Fruit fly (Drosophila melanogaster) whole organism, embryonic: ENCODE results near the gene CG6149.

Experiments
- BEAF-32 ChIP-seq: fragments of 200-800 bp; sonication (Bioruptor generic); optimal IDR thresholded peaks from 3 replicates; lab custom pipeline; 2017; ENCODE audit warnings: missing biosample characterization, missing genetic modification characterization, mild to moderate bottlenecking, moderate library complexity, missing genetic modification reagents
- C15 ChIP-seq: fragments of 200-800 bp; sonication (Bioruptor generic); IDR thresholded peaks from 3 replicates; pipeline ENCODE4 v1.3.6; 2022; ENCODE audit warnings: missing biosample characterization, missing genetic modification characterization
- CG11696 ChIP-seq: fragments of 200-800 bp; sonication (Bioruptor generic); IDR thresholded peaks from 2 replicates; pipeline ENCODE4 v1.3.6; 2022; ENCODE audit warnings: missing biosample characterization, missing genetic modification characterization
- CG12071 ChIP-seq: fragments of 200-800 bp; sonication (Bioruptor generic); optimal IDR thresholded peaks from 3 replicates; lab custom pipeline; 2018; ENCODE audit warnings: missing biosample characterization, mild to moderate bottlenecking, missing genetic modification characterization
- CG12942 ChIP-seq: fragments of 200-800 bp; sonication (Bioruptor generic); optimal IDR thresholded peaks from 3 replicates; lab custom pipeline; 2016; ENCODE audit warnings: missing biosample characterization, missing genetic modification characterization
- CG14667 ChIP-seq: fragments of 200-800 bp; sonication (Bioruptor generic); IDR thresholded peaks from 2 replicates; pipeline ENCODE4 v1.3.6; 2022; ENCODE audit warnings: missing biosample characterization, missing genetic modification characterization
- CG17829 ChIP-seq: fragments of 200-800 bp; optimal IDR thresholded peaks from 2 replicates; lab custom pipeline; 2019; ENCODE audit warnings: missing biosample characterization, mild to moderate bottlenecking, missing genetic modification characterization, moderate library complexity
- CG2116 ChIP-seq: fragments of 200-800 bp; sonication (Bioruptor generic); optimal IDR thresholded peaks from 3 replicates; lab custom pipeline; 2018; ENCODE audit warnings: missing biosample characterization, mild to moderate bottlenecking, missing genetic modification characterization
- CG32772 ChIP-seq: fragments of 200-800 bp; sonication (Bioruptor generic); IDR thresholded peaks from 2 replicates; pipeline ENCODE4 v1.3.6; 2022; ENCODE audit warnings: missing biosample characterization, missing genetic modification characterization
- CG3407 ChIP-seq: fragments of 200-800 bp; sonication (Bioruptor generic); optimal IDR thresholded peaks from 2 replicates; lab custom pipeline; 2018; ENCODE audit warnings: missing biosample characterization, mild to moderate bottlenecking, missing genetic modification characterization
- CG34422 ChIP-seq: fragments of 200-800 bp; sonication (Bioruptor generic); IDR thresholded peaks from 3 replicates; pipeline ENCODE4 v1.3.6; 2022; ENCODE audit warnings: missing biosample characterization, missing genetic modification characterization
- CG4820 ChIP-seq: fragments of 200-800 bp; sonication (Bioruptor generic); optimal IDR thresholded peaks from 3 replicates; lab custom pipeline; 2016; ENCODE audit warnings: missing biosample characterization, missing genetic modification characterization
- CG6765 ChIP-seq: fragments of 200-800 bp; sonication (Bioruptor generic); optimal IDR thresholded peaks from 3 replicates; lab custom pipeline; 2017; ENCODE audit warnings: missing biosample characterization, mild to moderate bottlenecking, missing genetic modification characterization
- CG7786 ChIP-seq: fragments of 200-800 bp; sonication (Bioruptor generic); optimal IDR thresholded peaks from 2 replicates; lab custom pipeline; 2016; ENCODE audit warnings: missing biosample characterization, missing genetic modification characterization
- CG7987 ChIP-seq: fragments of 200-800 bp; sonication (Bioruptor generic); optimal IDR thresholded peaks from 2 replicates; lab custom pipeline; 2018; ENCODE audit warnings: missing biosample characterization, mild to moderate bottlenecking, missing genetic modification characterization, moderate library complexity
- CG9609 ChIP-seq: fragments of 200-800 bp; sonication (Bioruptor generic); optimal IDR thresholded peaks from 3 replicates; lab custom pipeline; 2016; ENCODE audit warnings: missing biosample characterization, missing genetic modification characterization
- D19A ChIP-seq: fragments of 200-800 bp; optimal IDR thresholded peaks from 3 replicates; lab custom pipeline; 2019; ENCODE audit warnings: missing biosample characterization, mild to moderate bottlenecking, missing genetic modification characterization, moderate library complexity
- Dbx ChIP-seq: fragments of 200-800 bp; sonication (Bioruptor generic); IDR thresholded peaks from 3 replicates; pipeline ENCODE4 v1.3.6; 2022; ENCODE audit warnings: missing biosample characterization, missing genetic modification characterization
- E2f1 ChIP-seq: fragments of 200-800 bp; sonication (Bioruptor generic); IDR thresholded peaks from 2 replicates; pipeline ENCODE4 v1.3.6; 2022; ENCODE audit warnings: missing biosample characterization, missing genetic modification characterization
- ERR ChIP-seq: fragments of 200-800 bp; sonication (Bioruptor generic); optimal IDR thresholded peaks from 2 replicates; lab custom pipeline; 2016; ENCODE audit warnings: missing biosample characterization, missing genetic modification characterization
- Hmr ChIP-seq: fragments of 200-800 bp; sonication (Bioruptor generic); optimal IDR thresholded peaks from 3 replicates; lab custom pipeline; 2017; ENCODE audit warnings: mild to moderate bottlenecking, missing biosample characterization, missing genetic modification reagents, missing genetic modification characterization
- Hr78 ChIP-seq, 2 experiments: fragments of 200-800 bp in 1 of 2; fragments of >200 bp in 1 of 2; sonication (Bioruptor generic) in 1 of 2; optimal IDR thresholded peaks; 2 replicates each; lab custom pipeline; 2017 to 2019; ENCODE audit warnings: missing biosample characterization in 2 of 2, missing genetic modification characterization in 2 of 2, mild to moderate bottlenecking in 1 of 2, moderate library complexity in 1 of 2
- Lhr ChIP-seq: fragments of 200-800 bp; sonication (Bioruptor generic); optimal IDR thresholded peaks from 3 replicates; lab custom pipeline; 2017; ENCODE audit warnings: mild to moderate bottlenecking, missing biosample characterization, missing genetic modification reagents, missing genetic modification characterization
- NC2β ChIP-seq: fragments of 200-800 bp; sonication (Bioruptor generic); optimal IDR thresholded peaks from 2 replicates; lab custom pipeline; 2016; ENCODE audit warnings: missing biosample characterization, missing genetic modification characterization
- Ravus ChIP-seq: fragments of 200-800 bp; sonication (Bioruptor generic); IDR thresholded peaks from 2 replicates; pipeline ENCODE4 v1.3.6; 2022; ENCODE audit warnings: missing biosample characterization, missing genetic modification characterization
- Taf1 ChIP-seq: fragments of 200-800 bp; sonication (Bioruptor generic); IDR thresholded peaks from 2 replicates; pipeline ENCODE4 v1.3.6; 2022; ENCODE audit warnings: missing biosample characterization, missing genetic modification characterization
- ato ChIP-seq: fragments of 200-800 bp; sonication (Bioruptor generic); IDR thresholded peaks from 2 replicates; pipeline ENCODE4 v1.3.6; 2022; ENCODE audit warnings: missing biosample characterization, missing genetic modification characterization; ENCODE audit not compliant: partially characterized antibody
- btn ChIP-seq: fragments of 200-800 bp; sonication (Bioruptor generic); optimal IDR thresholded peaks from 2 replicates; lab custom pipeline; 2016; ENCODE audit warnings: missing biosample characterization, missing genetic modification characterization
- cg ChIP-seq: fragments of 200-800 bp; sonication (Bioruptor generic); optimal IDR thresholded peaks from 3 replicates; lab custom pipeline; 2019; ENCODE audit warnings: missing biosample characterization, mild to moderate bottlenecking, missing genetic modification characterization, moderate library complexity
- cwo ChIP-seq: fragments of 200-800 bp; sonication (Bioruptor generic); optimal IDR thresholded peaks from 3 replicates; lab custom pipeline; 2017; ENCODE audit warnings: missing biosample characterization, missing genetic modification characterization, mild to moderate bottlenecking, moderate library complexity, missing genetic modification reagents
- dimm ChIP-seq: fragments of 200-800 bp; sonication (Bioruptor generic); IDR thresholded peaks from 2 replicates; pipeline ENCODE4 v1.3.6; 2022; ENCODE audit warnings: missing biosample characterization, missing genetic modification characterization
- dysf ChIP-seq: fragments of 200-800 bp; sonication (Bioruptor generic); IDR thresholded peaks from 3 replicates; pipeline ENCODE4 v1.3.6; 2022; ENCODE audit warnings: missing biosample characterization, missing genetic modification characterization
- ems ChIP-seq: fragments of 200-800 bp; sonication (Bioruptor generic); optimal IDR thresholded peaks from 3 replicates; lab custom pipeline; 2016; ENCODE audit warnings: missing biosample characterization, missing genetic modification characterization
- fru ChIP-seq: fragments of >200 bp; optimal IDR thresholded peaks from 2 replicates; lab custom pipeline; 2017
- fu2 ChIP-seq: fragments of 200-800 bp; sonication (Bioruptor generic); optimal IDR thresholded peaks from 2 replicates; lab custom pipeline; 2016; ENCODE audit warnings: missing biosample characterization, missing genetic modification characterization
- grn ChIP-seq: fragments of 200-800 bp; sonication (Bioruptor generic); optimal IDR thresholded peaks from 3 replicates; lab custom pipeline; 2017; ENCODE audit warnings: missing biosample characterization, missing genetic modification characterization
- gt ChIP-seq: fragments of 200-800 bp; sonication (Bioruptor generic); IDR thresholded peaks from 2 replicates; pipeline ENCODE4 v1.3.6; 2022; ENCODE audit warnings: missing biosample characterization, missing genetic modification characterization
- inv ChIP-seq: fragments of 200-800 bp; sonication (Bioruptor generic); IDR thresholded peaks from 2 replicates; pipeline ENCODE4 v1.3.6; 2022; ENCODE audit warnings: missing biosample characterization, missing genetic modification characterization; ENCODE audit not compliant: partially characterized antibody
- jigr1 ChIP-seq: fragments of 200-800 bp; sonication (Bioruptor generic); IDR thresholded peaks from 3 replicates; pipeline ENCODE4 v1.3.6; 2022; ENCODE audit warnings: missing biosample characterization, missing genetic modification characterization
- ken ChIP-seq: fragments of 200-800 bp; sonication (Bioruptor generic); IDR thresholded peaks from 3 replicates; pipeline ENCODE4 v1.3.6; 2022; ENCODE audit warnings: missing biosample characterization, missing genetic modification characterization
- knrl ChIP-seq: fragments of 200-800 bp; sonication (Bioruptor generic); IDR thresholded peaks from 3 replicates; pipeline ENCODE4 v1.3.6; 2022; ENCODE audit warnings: missing biosample characterization, missing genetic modification characterization; ENCODE audit not compliant: partially characterized antibody
- pb ChIP-seq: fragments of 200-800 bp; sonication (Bioruptor generic); optimal IDR thresholded peaks from 3 replicates; lab custom pipeline; 2016; ENCODE audit warnings: missing biosample characterization, missing genetic modification characterization
- pzg ChIP-seq: fragments of 200-800 bp; sonication (Bioruptor generic); optimal IDR thresholded peaks from 3 replicates; lab custom pipeline; 2018; ENCODE audit warnings: missing biosample characterization, mild to moderate bottlenecking, missing genetic modification characterization, moderate library complexity
- seq ChIP-seq: fragments of 200-800 bp; sonication (Bioruptor generic); IDR thresholded peaks from 2 replicates; pipeline ENCODE4 v1.3.6; 2022; ENCODE audit warnings: missing biosample characterization, missing genetic modification characterization
- tgo ChIP-seq: fragments of 200-800 bp; sonication (Bioruptor generic); IDR thresholded peaks from 3 replicates; pipeline ENCODE4 v1.3.6; 2022; ENCODE audit warnings: missing biosample characterization, missing genetic modification characterization
- trh ChIP-seq: fragments of 200-800 bp; sonication (Bioruptor generic); optimal IDR thresholded peaks from 2 replicates; lab custom pipeline; 2016; ENCODE audit warnings: missing biosample characterization, missing genetic modification characterization
- wek ChIP-seq: fragments of 200-800 bp; sonication (Bioruptor generic); optimal IDR thresholded peaks from 3 replicates; lab custom pipeline; 2018; ENCODE audit warnings: missing biosample characterization, mild to moderate bottlenecking, missing genetic modification characterization, moderate library complexity
- z ChIP-seq: fragments of 200-800 bp; sonication (Bioruptor generic); IDR thresholded peaks from 3 replicates; pipeline ENCODE4 v1.3.6; 2022; ENCODE audit warnings: missing biosample characterization, missing genetic modification characterization

CG6149 gene

dm6 chr3L:11428390-11428789, 6.9 kb downstream of the CG6149 start (continued):
- TF ChIP-seq ems (GFP tag; lab: Kevin White, UChicago) = no peak
- peak; percentile 98 for TF ChIP-seq z (GFP tag; lab: Robert Waterston, UW)
- no peak for TF ChIP-seq wek (GFP tag; lab: Kevin White, UChicago)
- TF ChIP-seq Lhr (GFP tag; lab: Kevin White, UChicago) = no peak
- no peak for TF ChIP-seq E2f1 (GFP tag; lab: Robert Waterston, UW)
- TF ChIP-seq Taf1 (GFP tag; lab: Robert Waterston, UW) = no peak
- peak; percentile 32 for TF ChIP-seq cg
- TF ChIP-seq CG7987 (GFP tag; lab: Kevin White, UChicago) = no peak
- no peak for TF ChIP-seq CG7786 (GFP tag; lab: Kevin White, UChicago)
- no peak for TF ChIP-seq inv (GFP tag; lab: Robert Waterston, UW)
- TF ChIP-seq Ravus = no peak
- TF ChIP-seq cwo (GFP tag; lab: Kevin White, UChicago) = peak; percentile 34
- TF ChIP-seq, all 482 proteins: peak for 14

dm6 chr3L:11424858-11425257, 10.4 kb downstream of the CG6149 start, which contains the start of gene CG7560:
Gene CG7560 (plus strand): TSS chr3L:11425158.
- TF ChIP-seq ems (GFP tag; lab: Kevin White, UChicago) = no peak
- TF ChIP-seq pzg (GFP tag; lab: Kevin White, UChicago) = no peak
- TF ChIP-seq gt (GFP tag; lab: Robert Waterston, UW) = no peak
- peak in 1 of 2 experiments; percentile 9 for TF ChIP-seq Hr78 (GFP tag; optimal IDR thresholded peaks at IDR 0.05; lab: Kevin White, UChicago)
- no peak for TF ChIP-seq ERR
- peak; percentile 39 for TF ChIP-seq D19A (tag; lab: Kevin White, UChicago)
- 0 out of 2 replicates have a peak, but pooled peaks have one; percentile 21 for TF ChIP-seq CG11696 (GFP tag; lab: Robert Waterston, UW)

DNA sequence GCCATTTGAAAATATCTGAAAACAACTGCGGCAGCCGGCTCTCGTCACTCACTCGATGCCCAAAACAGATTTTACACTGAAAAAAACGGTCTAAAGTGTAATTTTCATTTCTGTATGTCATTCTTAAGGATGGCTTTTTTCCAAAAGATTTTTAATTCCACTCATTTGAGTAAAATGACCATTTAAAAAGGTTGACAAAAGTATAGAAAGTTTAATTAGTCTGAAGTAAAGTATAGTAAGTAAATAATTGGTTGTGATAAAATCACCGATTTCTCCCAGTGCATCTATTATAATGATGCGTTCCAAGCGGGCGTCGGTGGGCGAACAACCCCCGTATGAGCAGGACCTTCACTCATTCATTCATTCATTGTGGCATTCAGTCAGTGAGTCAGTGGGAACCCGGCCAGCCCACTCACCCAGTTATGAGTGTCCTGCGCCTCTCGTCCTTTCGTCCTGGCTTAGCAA, 12.9 kb downstream of the CG6149 start:
- TF ChIP-seq CG34422 (GFP tag; lab: Robert Waterston, UW) = peak; percentile 77
- no peak for TF ChIP-seq C15 (GFP tag; lab: Robert Waterston, UW)
- TF ChIP-seq trh (GFP tag; lab: Kevin White, UChicago) = peak; percentile 49
- peak; percentile 32 for TF ChIP-seq CG12942 (GFP tag; lab: Kevin White, UChicago)
- peak; percentile 52; the same call in 1 of the 2 replicates for TF ChIP-seq CG14667 (GFP tag; lab: Robert Waterston, UW)
- peak; percentile 79 for TF ChIP-seq dysf (GFP tag; lab: Robert Waterston, UW)
- peak; percentile 38 for TF ChIP-seq CG6765
- TF ChIP-seq CG32772 (GFP tag; lab: Robert Waterston, UW) = peak; percentile 86
- TF ChIP-seq CG4820 (GFP tag; lab: Kevin White, UChicago) = peak; percentile 84
- TF ChIP-seq seq = peak; percentile 69
- TF ChIP-seq fru (lab: Kevin White, UChicago) = no peak
- no peak for TF ChIP-seq knrl (GFP tag; lab: Robert Waterston, UW)
- TF ChIP-seq fu2 (GFP tag; lab: Kevin White, UChicago) = no peak
- peak; percentile 69 for TF ChIP-seq Hmr (GFP tag; lab: Kevin White, UChicago)
- TF ChIP-seq wek (GFP tag; lab: Kevin White, UChicago) = no peak
- peak; percentile 24 for TF ChIP-seq CG12071 (GFP tag; lab: Kevin White, UChicago)
- peak; percentile 38; the same call in 1 of the 3 replicates for TF ChIP-seq jigr1 (GFP tag; lab: Robert Waterston, UW)
- TF ChIP-seq CG2116 (GFP tag; lab: Kevin White, UChicago) = no peak
- TF ChIP-seq CG17829 (tag; lab: Kevin White, UChicago) = peak; percentile 85
- TF ChIP-seq grn (GFP tag; lab: Kevin White, UChicago) = no peak
- TF ChIP-seq ato (GFP tag; lab: Robert Waterston, UW) = no peak
- TF ChIP-seq CG9609 = no peak
- peak; percentile 57 for TF ChIP-seq CG3407 (GFP tag; lab: Kevin White, UChicago)
- 0 out of 3 replicates have a peak, but pooled peaks have one; percentile 24 for TF ChIP-seq Dbx (GFP tag; lab: Robert Waterston, UW)
- TF ChIP-seq btn (GFP tag; lab: Kevin White, UChicago) = peak; percentile 6
- peak; percentile 77 for TF ChIP-seq tgo (GFP tag; lab: Robert Waterston, UW)
- peak; percentile 30 for TF ChIP-seq pb (GFP tag; lab: Kevin White, UChicago)
- peak; percentile 70; the same call in 1 of the 2 replicates for TF ChIP-seq gt (GFP tag; lab: Robert Waterston, UW)
- TF ChIP-seq NC2β = peak; percentile 45
- no peak for TF ChIP-seq dimm (GFP tag; lab: Robert Waterston, UW)
- no peak for TF ChIP-seq BEAF-32 (GFP tag; lab: Kevin White, UChicago)
- TF ChIP-seq ken (GFP tag; lab: Robert Waterston, UW) = peak; percentile 74; the same call in 2 of the 3 replicates
